Worm (Caenorhabditis elegans) whole organism, young adult: ENCODE results near the gene sftb-1.

Experiments
- B0019.2 ChIP-seq: fragments of 200-800 bp; sonication (Bioruptor generic); conservative IDR thresholded peaks from 2 replicates; pipeline ENCODE4 v1.3.6; 2022; ENCODE audit warnings: missing genetic modification reagents, missing genetic modification characterization, missing compliant biosample characterization
- B0035.1 ChIP-seq: sonication (generic microtip); optimal IDR thresholded peaks from 2 replicates; lab custom pipeline; 2016; ENCODE audit warnings: missing genetic modification characterization, mild to moderate bottlenecking, missing compliant biosample characterization, missing genotype, missing genetic modification reagents
- C06A6.2 ChIP-seq: fragments of 200-800 bp; sonication (Bioruptor generic); conservative IDR thresholded peaks from 2 replicates; pipeline ENCODE4 v1.3.6; 2022; ENCODE audit warnings: missing genetic modification characterization, missing compliant biosample characterization
- C17E4.6 ChIP-seq: fragments of 200-800 bp; sonication (Bioruptor generic); IDR thresholded peaks from 2 replicates; pipeline ENCODE4 v1.3.6; 2022; ENCODE audit warnings: missing genetic modification reagents, missing genetic modification characterization, missing compliant biosample characterization
- D2030.7 ChIP-seq: fragments of 200-800 bp; sonication (Bioruptor generic); IDR thresholded peaks from 2 replicates; pipeline ENCODE4 v1.3.6; 2022; ENCODE audit warnings: missing genetic modification reagents, missing genetic modification characterization, missing compliant biosample characterization
- F10E7.11 ChIP-seq: sonication (generic microtip); optimal IDR thresholded peaks from 2 replicates; lab custom pipeline; 2017; ENCODE audit warnings: mild to moderate bottlenecking, missing genetic modification characterization, moderate library complexity, missing compliant biosample characterization
- F23B12.7 ChIP-seq: sonication (generic microtip); optimal IDR thresholded peaks from 2 replicates; lab custom pipeline; 2017; ENCODE audit warnings: missing genetic modification characterization, mild to moderate bottlenecking, missing compliant biosample characterization, antibody characterized with exemption, moderate library complexity; ENCODE audit not compliant: insufficient read depth
- F39B2.1 ChIP-seq: fragments of 200-800 bp; sonication (Bioruptor generic); IDR thresholded peaks from 2 replicates; pipeline ENCODE4 v1.3.6; 2022; ENCODE audit warnings: missing genetic modification reagents, missing genetic modification characterization, missing compliant biosample characterization
- F57C9.4 ChIP-seq: sonication (generic microtip); optimal IDR thresholded peaks from 2 replicates; lab custom pipeline; 2017; ENCODE audit warnings: mild to moderate bottlenecking, missing genetic modification characterization, missing compliant biosample characterization
- K12H6.12 ChIP-seq: fragments of 200-800 bp; sonication (Bioruptor generic); optimal IDR thresholded peaks from 2 replicates; lab custom pipeline; 2018; ENCODE audit warnings: mild to moderate bottlenecking, missing genetic modification characterization, missing compliant biosample characterization
- Y95B8A.8 ChIP-seq: fragments of 200-800 bp; sonication (Bioruptor generic); IDR thresholded peaks from 2 replicates; pipeline ENCODE4 v1.3.6; 2022; ENCODE audit warnings: missing genetic modification reagents, missing genetic modification characterization, missing compliant biosample characterization
- aptf-2 ChIP-seq: fragments of 200-800 bp; sonication (Bioruptor generic); conservative IDR thresholded peaks from 2 replicates; pipeline ENCODE4 v1.3.6; 2022; ENCODE audit warnings: missing genetic modification reagents, missing genetic modification characterization, missing compliant biosample characterization
- aptf-3 ChIP-seq: fragments of 200-800 bp; sonication (Bioruptor generic); IDR thresholded peaks from 2 replicates; pipeline ENCODE4 v1.3.6; 2022; ENCODE audit warnings: missing genetic modification characterization, missing compliant biosample characterization
- bed-2 ChIP-seq: fragments of 200-800 bp; sonication (Bioruptor generic); IDR thresholded peaks from 2 replicates; pipeline ENCODE4 v1.3.6; 2022; ENCODE audit warnings: missing genetic modification reagents, missing genetic modification characterization, missing compliant biosample characterization
- ccch-3 ChIP-seq: fragments of 200-800 bp; sonication (Bioruptor generic); optimal IDR thresholded peaks from 2 replicates; lab custom pipeline; 2018; ENCODE audit warnings: mild to moderate bottlenecking, missing genetic modification characterization, missing compliant biosample characterization
- cebp-2 ChIP-seq: fragments of 200-800 bp; sonication (Bioruptor generic); IDR thresholded peaks from 2 replicates; pipeline ENCODE4 v1.3.6; 2022; ENCODE audit warnings: missing genetic modification characterization, missing compliant biosample characterization
- ceh-100 ChIP-seq: fragments of 200-800 bp; sonication (Bioruptor generic); IDR thresholded peaks from 2 replicates; pipeline ENCODE4 v1.3.6; 2022; ENCODE audit warnings: missing genetic modification reagents, missing genetic modification characterization, missing compliant biosample characterization
- ceh-27 ChIP-seq: fragments of 200-800 bp; sonication (Bioruptor generic); optimal IDR thresholded peaks from 2 replicates; lab custom pipeline; 2018; ENCODE audit warnings: mild to moderate bottlenecking, missing genetic modification characterization, moderate library complexity, missing compliant biosample characterization
- die-1 ChIP-seq: sonication (generic microtip); optimal IDR thresholded peaks from 2 replicates; lab custom pipeline; 2016; ENCODE audit warnings: missing genotype, mild to moderate bottlenecking, missing genetic modification characterization, missing compliant biosample characterization
- egrh-3 ChIP-seq: fragments of 200-800 bp; sonication (Bioruptor generic); IDR thresholded peaks from 2 replicates; pipeline ENCODE4 v1.3.6; 2022; ENCODE audit warnings: missing genetic modification reagents, missing genetic modification characterization, missing compliant biosample characterization
- ekl-4 ChIP-seq: fragments of 200-800 bp; sonication (Bioruptor generic); IDR thresholded peaks from 2 replicates; pipeline ENCODE4 v1.3.6; 2022; ENCODE audit warnings: missing genetic modification reagents, missing genetic modification characterization, missing compliant biosample characterization
- fkh-3 ChIP-seq: sonication (generic microtip); optimal IDR thresholded peaks from 2 replicates; lab custom pipeline; 2016; ENCODE audit warnings: mild to moderate bottlenecking, missing genetic modification characterization, missing compliant biosample characterization
- him-1 ChIP-seq: sonication (generic microtip); optimal IDR thresholded peaks from 2 replicates; lab custom pipeline; 2016; ENCODE audit warnings: missing genotype, missing genetic modification reagents, missing genetic modification characterization, missing compliant biosample characterization
- hmg-1.2 ChIP-seq: fragments of 200-800 bp; sonication (Bioruptor generic); IDR thresholded peaks from 2 replicates; pipeline ENCODE4 v1.3.6; 2022; ENCODE audit warnings: missing genetic modification reagents, missing genetic modification characterization, missing compliant biosample characterization
- hmg-20 ChIP-seq: fragments of 200-800 bp; sonication (Bioruptor generic); IDR thresholded peaks from 2 replicates; pipeline ENCODE4 v1.3.6; 2022; ENCODE audit warnings: missing genetic modification reagents, missing genetic modification characterization, missing compliant biosample characterization
- let-607 ChIP-seq, 2 experiments: fragments of 200-800 bp in 1 of 2; sonication (Bioruptor generic) in 1 of 2; sonication (generic microtip) in 1 of 2; optimal IDR thresholded peaks; 2 replicates each; lab custom pipeline; 2016 to 2018; ENCODE audit warnings: mild to moderate bottlenecking in 2 of 2, missing compliant biosample characterization in 2 of 2, missing genetic modification characterization in 2 of 2, moderate library complexity in 2 of 2, missing genotype in 1 of 2
- lin-26 ChIP-seq: fragments of 200-800 bp; sonication (Bioruptor generic); IDR thresholded peaks from 2 replicates; pipeline ENCODE4 v1.3.6; 2022; ENCODE audit warnings: missing genetic modification reagents, missing genetic modification characterization, missing compliant biosample characterization
- lir-1 ChIP-seq: fragments of 200-800 bp; sonication (Bioruptor generic); conservative IDR thresholded peaks from 2 replicates; pipeline ENCODE4 v1.3.6; 2022; ENCODE audit warnings: missing genetic modification reagents, missing genetic modification characterization, missing compliant biosample characterization
- madf-6 ChIP-seq: fragments of 200-800 bp; sonication (Bioruptor generic); IDR thresholded peaks from 2 replicates; pipeline ENCODE4 v1.3.6; 2022; ENCODE audit warnings: missing genetic modification reagents, missing genetic modification characterization, missing compliant biosample characterization
- madf-8 ChIP-seq: fragments of 200-800 bp; sonication (Bioruptor generic); conservative IDR thresholded peaks from 2 replicates; pipeline ENCODE4 v1.3.6; 2022; ENCODE audit warnings: missing genetic modification reagents, missing genetic modification characterization, missing compliant biosample characterization
- mxl-1 ChIP-seq: sonication (generic microtip); optimal IDR thresholded peaks from 2 replicates; lab custom pipeline; 2016; ENCODE audit warnings: missing genetic modification characterization, missing compliant biosample characterization
- nfya-1 ChIP-seq: sonication (generic microtip); optimal IDR thresholded peaks from 2 replicates; lab custom pipeline; 2017; ENCODE audit warnings: antibody characterized with exemption, missing compliant biosample characterization, missing genetic modification characterization, borderline replicate concordance; ENCODE audit not compliant: insufficient read depth
- nfyb-1 ChIP-seq: fragments of 200-800 bp; sonication (Bioruptor generic); IDR thresholded peaks from 2 replicates; pipeline ENCODE4 v1.3.6; 2022; ENCODE audit warnings: missing genetic modification reagents, missing genetic modification characterization, missing compliant biosample characterization
- rpc-1 ChIP-seq, 2 experiments: fragments of 150-350 bp in 1 of 2; sonication (generic microtip) in 1 of 2; optimal IDR thresholded peaks; 2 replicates each; lab custom pipeline; 2014 to 2018; ENCODE audit warnings: missing biosample characterization in 1 of 2, missing genetic modification characterization in 1 of 2, missing genetic modification reagents in 1 of 2, missing genotype in 1 of 2
- snpc-1.3 ChIP-seq: sonication (generic microtip); optimal IDR thresholded peaks from 2 replicates; lab custom pipeline; 2017; ENCODE audit warnings: missing genetic modification characterization, mild to moderate bottlenecking, missing compliant biosample characterization, antibody characterized with exemption, moderate library complexity, missing genotype, missing genetic modification reagents; ENCODE audit not compliant: insufficient read depth
- somi-1 ChIP-seq: fragments of 200-800 bp; sonication (Bioruptor generic); optimal IDR thresholded peaks from 2 replicates; lab custom pipeline; 2018; ENCODE audit warnings: mild to moderate bottlenecking, missing genetic modification characterization, missing compliant biosample characterization
- sptf-2 ChIP-seq: fragments of 200-800 bp; sonication (Bioruptor generic); optimal IDR thresholded peaks from 2 replicates; lab custom pipeline; 2018; ENCODE audit warnings: mild to moderate bottlenecking, missing genetic modification characterization, missing compliant biosample characterization
- tbp1 ChIP-seq: fragments of 200-800 bp; sonication (Bioruptor generic); optimal IDR thresholded peaks from 2 replicates; lab custom pipeline; 2018; ENCODE audit warnings: mild to moderate bottlenecking, missing genetic modification characterization, missing compliant biosample characterization
- tbx-9 ChIP-seq: sonication (generic microtip); optimal IDR thresholded peaks from 2 replicates; lab custom pipeline; 2016; ENCODE audit warnings: borderline replicate concordance, missing genetic modification characterization, inconsistent platforms, missing compliant biosample characterization
- unc-62 ChIP-seq: fragments of 150-350 bp; optimal IDR thresholded peaks from 2 replicates; lab custom pipeline; 2014; ENCODE audit warnings: missing biosample characterization, missing genetic modification reagents, missing genetic modification characterization
- xnd-1 ChIP-seq: sonication (generic microtip); optimal IDR thresholded peaks from 2 replicates; lab custom pipeline; 2016; ENCODE audit warnings: missing genotype, missing genetic modification reagents, missing genetic modification characterization, missing compliant biosample characterization
- ztf-22 ChIP-seq: fragments of 200-800 bp; sonication (Bioruptor generic); optimal IDR thresholded peaks from 2 replicates; lab custom pipeline; 2018; ENCODE audit warnings: mild to moderate bottlenecking, missing genetic modification characterization, moderate library complexity, missing compliant biosample characterization
- ztf-25 ChIP-seq: fragments of 200-800 bp; sonication (Bioruptor generic); IDR thresholded peaks from 2 replicates; pipeline ENCODE4 v1.3.6; 2022; ENCODE audit warnings: missing genetic modification reagents, missing genetic modification characterization, missing compliant biosample characterization
- ztf-3 ChIP-seq: fragments of 200-800 bp; sonication (Bioruptor generic); optimal IDR thresholded peaks from 2 replicates; lab custom pipeline; 2018; ENCODE audit warnings: mild to moderate bottlenecking, missing genetic modification characterization, missing compliant biosample characterization

The sftb-1 gene

ce11 chrIII:4232811-4233269 lies 36.2 kb downstream of the sftb-1 start, which contains the start of gene nhr-20:
Gene nhr-20 (minus strand): TSS chrIII:4233219.
- TF ChIP-seq ztf-22 (GFP tag; lab: Kevin White, UChicago) (no peak), ceh-27 (GFP tag; lab: Kevin White, UChicago) (no peak), tbp1 (GFP tag; lab: Kevin White, UChicago) (no peak), ccch-3 (GFP tag; lab: Kevin White, UChicago) (no peak), Y95B8A.8 (no peak), aptf-2 (GFP tag; lab: Robert Waterston, UW) (no peak), F39B2.1 (GFP tag; lab: Robert Waterston, UW) (no peak), mxl-1 (tag; lab: Kevin White, UChicago) (no peak), somi-1 (no peak), B0035.1 (tag; lab: Kevin White, UChicago) (no peak), F10E7.11 (tag; lab: Kevin White, UChicago) (no peak), C17E4.6 (GFP tag; lab: Robert Waterston, UW) (no peak), snpc-1.3 (tag; lab: Kevin White, UChicago) (no peak), him-1 (tag; lab: Kevin White, UChicago) (no peak), die-1 (tag; lab: Kevin White, UChicago) (no peak), F23B12.7 (tag; lab: Kevin White, UChicago) (no peak), let-607 (tag; optimal IDR thresholded peaks at IDR 0.05; lab: Kevin White, UChicago) (no peak)

- no peak for TF ChIP-seq rpc-1 (optimal IDR thresholded peaks at IDR 0.05; lab: Kevin White, UChicago)
- TF ChIP-seq rpc-1 (tag; optimal IDR thresholded peaks at IDR 0.05; lab: Kevin White, UChicago): no peak
- no peak for TF ChIP-seq nfyb-1 (GFP tag; lab: Robert Waterston, UW)
- no peak for TF ChIP-seq nfya-1 (tag; lab: Kevin White, UChicago)
- TF ChIP-seq lin-26: no peak
- TF ChIP-seq madf-6 (GFP tag; lab: Robert Waterston, UW): no peak
These were observed 37.7 kb downstream of the sftb-1 start for ce11 chrIII:4231372-4231771.

DNA sequence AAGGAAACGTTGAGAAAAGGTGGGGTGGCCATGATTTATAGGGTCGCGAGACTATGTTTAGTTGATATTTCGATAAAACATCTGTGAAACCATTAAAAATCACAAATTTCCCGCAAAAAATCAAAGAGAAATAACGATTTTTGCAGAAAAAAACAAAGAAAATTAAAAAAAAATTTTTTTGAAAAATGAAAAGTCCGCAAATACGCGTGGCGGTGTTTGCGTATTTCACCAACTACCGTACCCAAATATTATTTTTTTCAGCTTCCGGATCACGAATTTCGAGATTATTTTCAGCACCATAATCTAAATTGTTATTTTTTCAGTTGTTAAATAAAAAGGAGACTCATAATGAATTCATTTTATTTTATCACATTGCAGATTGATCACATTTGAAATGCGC lies 39.0 kb downstream of the sftb-1 start:
- TF ChIP-seq sptf-2 (GFP tag; lab: Kevin White, UChicago): no peak
- TF ChIP-seq hmg-1.2 (GFP tag; lab: Robert Waterston, UW): 0 out of 2 replicates have a peak, but pooled peaks have one; percentile 19
- peak; percentile 15 for TF ChIP-seq xnd-1 (tag; lab: Kevin White, UChicago)
- no peak for TF ChIP-seq ekl-4
- no peak for TF ChIP-seq ztf-3 (GFP tag; lab: Kevin White, UChicago)
- TF ChIP-seq hmg-20 (GFP tag; lab: Robert Waterston, UW): no peak
- TF ChIP-seq lir-1 (GFP tag; lab: Robert Waterston, UW): no peak
- TF ChIP-seq madf-8 (GFP tag; lab: Robert Waterston, UW): 0 out of 2 replicates have a peak, but pooled peaks have one; percentile 22
- no peak for TF ChIP-seq ceh-100 (GFP tag; lab: Robert Waterston, UW)
- no peak for TF ChIP-seq somi-1
- TF ChIP-seq unc-62 (GFP tag; lab: Kevin White, UChicago): no peak
- TF ChIP-seq ceh-27 (GFP tag; lab: Kevin White, UChicago): no peak
- TF ChIP-seq aptf-3 (GFP tag; lab: Robert Waterston, UW): no peak
- no peak for TF ChIP-seq tbx-9 (tag; lab: Kevin White, UChicago)
- no peak for TF ChIP-seq cebp-2
- TF ChIP-seq snpc-1.3 (tag; lab: Kevin White, UChicago): no peak
- no peak for TF ChIP-seq ztf-25
- TF ChIP-seq B0019.2 (GFP tag; lab: Robert Waterston, UW): no peak
- peak; percentile 58 for TF ChIP-seq him-1 (tag; lab: Kevin White, UChicago)
- no peak for TF ChIP-seq bed-2 (GFP tag; lab: Robert Waterston, UW)
- peak; percentile 27; the same call in 1 of the 2 replicates for TF ChIP-seq D2030.7 (GFP tag; lab: Robert Waterston, UW)
- peak; percentile 61 for TF ChIP-seq madf-6 (GFP tag; lab: Robert Waterston, UW)
- TF ChIP-seq K12H6.12: no peak
- TF ChIP-seq C06A6.2 (GFP tag; lab: Robert Waterston, UW): no peak
- no peak for TF ChIP-seq F57C9.4 (tag; lab: Kevin White, UChicago)
- no peak for TF ChIP-seq fkh-3 (tag; lab: Kevin White, UChicago)
- TF ChIP-seq egrh-3: no peak
